Worm (Caenorhabditis elegans): Measurements from ENCODE around the gene byn-1.

- TF ChIP-seq dpl-1 (GFP tag; optimal IDR thresholded peaks at IDR 0.05) (no peak), lin-39 (tag; optimal IDR thresholded peaks at IDR 0.05) (no peak), pqm-1 (tag; optimal IDR thresholded peaks at IDR 0.05) (no peak), lir-3 (tag; optimal IDR thresholded peaks at IDR 0.05; ENCODE audit: poor library complexity) (no peak), ces-1 (GFP tag; optimal IDR thresholded peaks at IDR 0.05) (no peak), nhr-77 (tag; optimal IDR thresholded peaks at IDR 0.05) (no peak), ceh-88 (GFP tag; IDR thresholded peaks at IDR 0.05) (no peak), vab-15 (tag; optimal IDR thresholded peaks at IDR 0.05) (no peak)
Measured at ce11 chrIII:6953978-6954377, 22.2 kb downstream of the byn-1 start.

Data from whole organism, L1 larva.